Worm (Caenorhabditis elegans) whole organism, L3 larva: ENCODE data around the gene grl-8.

ENCODE experiments used
- ZK546.5 ChIP-seq: sonication (generic microtip); optimal IDR thresholded peaks from 2 replicates; lab custom pipeline; 2017; ENCODE audit warnings: missing biosample characterization, missing genetic modification characterization
- ceh-16 ChIP-seq: sonication (generic microtip); optimal IDR thresholded peaks from 2 replicates; lab custom pipeline; 2017; ENCODE audit warnings: missing biosample characterization, missing genetic modification characterization
- ceh-82 ChIP-seq: fragments of 150-350 bp; optimal IDR thresholded peaks from 2 replicates; lab custom pipeline; 2014; ENCODE audit warnings: missing biosample characterization, missing genetic modification characterization
- egl-27 ChIP-seq: sonication (generic microtip); optimal IDR thresholded peaks from 4 replicates; lab custom pipeline; 2017; ENCODE audit warnings: missing biosample characterization, missing genetic modification reagents, missing genetic modification characterization
- egl-5 ChIP-seq: fragments of 150-350 bp; optimal IDR thresholded peaks from 2 replicates; lab custom pipeline; 2017; ENCODE audit warnings: missing biosample characterization, missing genetic modification reagents, missing genetic modification characterization, inconsistent platforms
- elt-1 ChIP-seq: fragments of 150-350 bp; optimal IDR thresholded peaks from 2 replicates; lab custom pipeline; 2014; ENCODE audit warnings: missing biosample characterization, missing genetic modification characterization
- elt-3 ChIP-seq, 3 experiments: fragments of 150-350 bp in 1 of 3; sonication (generic microtip) in 2 of 3; optimal IDR thresholded peaks; 2 replicates in 2 of 3; 4 replicates in 1 of 3; lab custom pipeline; 2014 to 2017; ENCODE audit warnings: missing biosample characterization in 3 of 3, missing genetic modification characterization in 3 of 3
- eor-1 ChIP-seq, 2 experiments: fragments of 150-350 bp; optimal IDR thresholded peaks; 2 replicates each; lab custom pipeline; 2014 to 2018; ENCODE audit warnings: missing biosample characterization in 2 of 2, missing genetic modification characterization in 2 of 2
- fkh-10 ChIP-seq: sonication (generic microtip); optimal IDR thresholded peaks from 2 replicates; lab custom pipeline; 2017; ENCODE audit warnings: missing biosample characterization, missing genetic modification reagents, missing genetic modification characterization
- fos-1 ChIP-seq: fragments of 150-350 bp; optimal IDR thresholded peaks from 2 replicates; lab custom pipeline; 2014; ENCODE audit warnings: missing biosample characterization, missing genetic modification characterization
- hmg-11 ChIP-seq: sonication (generic microtip); optimal IDR thresholded peaks from 2 replicates; lab custom pipeline; 2016; ENCODE audit warnings: missing genetic modification characterization, missing compliant biosample characterization
- jun-1 ChIP-seq: fragments of 150-350 bp; optimal IDR thresholded peaks from 2 replicates; lab custom pipeline; 2014; ENCODE audit warnings: missing biosample characterization, missing genetic modification reagents, missing genetic modification characterization
- lin-15B ChIP-seq: fragments of 150-350 bp; optimal IDR thresholded peaks from 2 replicates; lab custom pipeline; 2014; ENCODE audit warnings: missing biosample characterization, missing genetic modification characterization
- lin-39 ChIP-seq: fragments of 150-350 bp; optimal IDR thresholded peaks from 2 replicates; lab custom pipeline; 2018; ENCODE audit warnings: missing biosample characterization, missing genetic modification reagents, missing genetic modification characterization
- lsy-12 ChIP-seq: sonication (generic microtip); optimal IDR thresholded peaks from 2 replicates; lab custom pipeline; 2016; ENCODE audit warnings: mild to moderate bottlenecking, missing genetic modification characterization, missing compliant biosample characterization
- mml-1 ChIP-seq: fragments of 150-350 bp; sonication (generic microtip); optimal IDR thresholded peaks from 3 replicates; lab custom pipeline; 2014; ENCODE audit warnings: missing biosample characterization, missing genetic modification characterization
- nhr-23 ChIP-seq: fragments of 150-350 bp; optimal IDR thresholded peaks from 2 replicates; lab custom pipeline; 2014; ENCODE audit warnings: missing biosample characterization, missing genetic modification reagents, missing genetic modification characterization
- nhr-237 ChIP-seq: fragments of 150-350 bp; optimal IDR thresholded peaks from 2 replicates; lab custom pipeline; 2014; ENCODE audit warnings: missing biosample characterization, missing genetic modification characterization
- nhr-25 ChIP-seq: sonication (generic microtip); optimal IDR thresholded peaks from 2 replicates; lab custom pipeline; 2017; ENCODE audit warnings: missing biosample characterization, missing genetic modification characterization
- nhr-28 ChIP-seq: fragments of 150-350 bp; optimal IDR thresholded peaks from 2 replicates; lab custom pipeline; 2014; ENCODE audit warnings: missing biosample characterization, missing genetic modification characterization
- nhr-43 ChIP-seq: sonication (generic microtip); optimal IDR thresholded peaks from 2 replicates; lab custom pipeline; 2016; ENCODE audit warnings: mild to moderate bottlenecking, missing genetic modification characterization, missing compliant biosample characterization; ENCODE audit not compliant: poor library complexity, severe bottlenecking
- nhr-67 ChIP-seq: fragments of 150-350 bp; optimal IDR thresholded peaks from 2 replicates; lab custom pipeline; 2014; ENCODE audit warnings: missing biosample characterization, missing genetic modification characterization
- nhr-77 ChIP-seq: fragments of 150-350 bp; optimal IDR thresholded peaks from 2 replicates; lab custom pipeline; 2014; ENCODE audit warnings: missing biosample characterization, missing genetic modification characterization
- sea-2 ChIP-seq: fragments of 150-350 bp; sonication (generic microtip); optimal IDR thresholded peaks from 4 replicates; lab custom pipeline; 2014; ENCODE audit warnings: missing biosample characterization, missing genetic modification reagents, missing genetic modification characterization
- snpc-4 ChIP-seq: fragments of 150-350 bp; optimal IDR thresholded peaks from 2 replicates; lab custom pipeline; 2014; ENCODE audit warnings: missing biosample characterization, missing genetic modification characterization
- tbx-2 ChIP-seq: sonication (generic microtip); optimal IDR thresholded peaks from 2 replicates; lab custom pipeline; 2016; ENCODE audit warnings: mild to moderate bottlenecking, missing genetic modification characterization, missing compliant biosample characterization
- zag-1 ChIP-seq: fragments of 150-350 bp; optimal IDR thresholded peaks from 2 replicates; lab custom pipeline; 2014; ENCODE audit warnings: missing biosample characterization, missing genetic modification characterization
- ztf-11 ChIP-seq: fragments of 150-350 bp; optimal IDR thresholded peaks from 2 replicates; lab custom pipeline; 2014; ENCODE audit warnings: missing biosample characterization, missing genetic modification characterization

The grl-8 gene

DNA sequence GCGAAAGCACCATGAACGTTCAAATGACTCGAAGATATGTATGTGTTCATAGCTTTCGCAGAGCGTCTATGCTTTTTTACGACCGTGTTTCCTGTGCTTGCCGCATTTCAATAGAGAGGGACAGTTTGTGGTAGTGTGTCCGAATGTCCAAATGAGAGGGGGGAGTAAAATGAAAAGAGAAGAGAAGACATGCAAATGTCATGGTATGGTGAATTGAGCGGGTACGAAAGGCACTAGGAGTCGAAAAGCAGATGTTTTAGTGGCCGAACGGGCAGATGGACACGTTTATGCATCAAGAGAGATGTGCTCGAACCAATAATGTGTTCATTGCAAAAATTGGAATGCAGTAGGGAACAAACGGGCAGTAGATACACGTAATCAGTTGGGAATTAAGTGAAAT lies 47.4 kb downstream of the grl-8 start:
- TF ChIP-seq ztf-11 (tag; lab: Kevin White, UChicago): no peak
- TF ChIP-seq ceh-82 (tag; lab: Kevin White, UChicago): no peak
- no peak for TF ChIP-seq egl-27 (tag; lab: Kevin White, UChicago)
- TF ChIP-seq nhr-28: no peak
- TF ChIP-seq egl-5 (tag; lab: Kevin White, UChicago): no peak
- no peak for TF ChIP-seq ZK546.5 (tag; lab: Kevin White, UChicago)
- TF ChIP-seq eor-1 (tag; optimal IDR thresholded peaks at IDR 0.05; lab: Kevin White, UChicago): no peak
- no peak for TF ChIP-seq fos-1 (tag; lab: Kevin White, UChicago)
- TF ChIP-seq jun-1: no peak
- TF ChIP-seq mml-1 (tag; lab: Kevin White, UChicago): no peak
- no peak for TF ChIP-seq nhr-23 (tag; lab: Kevin White, UChicago)

DNA sequence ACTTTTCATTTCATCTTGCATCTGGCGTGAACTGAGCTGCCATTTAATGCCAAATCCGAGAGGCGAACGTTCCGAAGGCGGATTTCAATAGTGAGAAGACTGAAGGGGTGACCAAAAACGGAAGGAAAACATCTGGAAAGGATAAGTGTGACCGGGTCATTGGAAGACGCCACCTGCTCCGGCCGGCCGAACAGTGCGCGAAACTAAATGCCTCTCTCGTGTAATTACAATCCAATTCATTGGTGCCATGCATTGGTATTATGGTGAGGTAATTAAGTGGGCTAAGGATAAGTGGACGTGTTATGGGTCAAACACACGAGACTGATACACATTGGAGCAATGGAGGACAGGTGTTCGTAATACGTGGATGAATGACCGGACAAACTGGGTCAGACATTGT lies 48.4 kb downstream of the grl-8 start:
- TF ChIP-seq elt-3 (tag; optimal IDR thresholded peaks at IDR 0.05; lab: Kevin White, UChicago) (no peak), nhr-67 (tag; lab: Kevin White, UChicago) (no peak), ztf-11 (tag; lab: Kevin White, UChicago) (no peak), sea-2 (GFP tag; lab: Kevin White, UChicago) (no peak), snpc-4 (tag; lab: Kevin White, UChicago) (no peak), zag-1 (tag; lab: Kevin White, UChicago) (no peak), lin-39 (no peak), fkh-10 (GFP tag; lab: Kevin White, UChicago) (no peak), lsy-12 (no peak)

DNA sequence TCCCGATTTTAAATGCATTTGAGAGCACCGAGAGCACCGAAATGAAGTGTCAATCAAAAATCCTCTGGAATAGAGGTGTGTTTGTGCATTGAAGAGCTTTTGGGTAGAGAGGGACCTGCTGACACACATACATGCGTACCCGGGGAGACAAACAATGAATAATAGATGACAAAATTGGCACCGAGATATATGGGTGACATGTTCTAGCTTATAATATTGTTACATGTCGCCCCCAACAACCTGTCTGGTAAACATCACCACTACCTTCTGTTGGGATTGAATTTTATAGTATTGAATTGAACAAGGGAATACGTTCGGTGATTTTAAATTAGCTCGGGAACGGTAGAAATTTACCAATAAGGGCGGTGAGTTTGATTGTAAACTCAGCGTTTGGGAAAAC lies 49.2 kb downstream of the grl-8 start:
- TF ChIP-seq lin-39: peak; percentile 36
- no peak for TF ChIP-seq ceh-16

DNA sequence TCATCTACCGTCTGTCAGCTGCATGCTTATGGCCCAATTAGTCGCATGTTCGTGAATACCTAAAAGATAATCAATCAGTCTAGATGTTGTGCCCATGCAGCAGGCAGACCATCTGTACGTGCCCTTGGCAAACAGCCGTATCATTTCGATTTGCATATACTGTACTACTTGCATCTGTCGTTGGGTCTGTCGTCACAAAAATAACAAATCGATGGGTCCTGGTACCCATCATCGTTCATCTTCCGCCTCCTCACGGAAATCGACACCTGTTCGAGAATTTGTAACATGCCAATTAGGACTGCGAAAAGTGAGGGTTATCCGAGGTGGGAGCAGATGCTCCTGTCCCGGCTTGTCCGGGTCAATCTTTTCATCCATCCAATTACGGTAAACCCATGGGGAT lies 49.6 kb downstream of the grl-8 start:
- no peak for TF ChIP-seq elt-1 (tag; lab: Kevin White, UChicago)
- no peak for TF ChIP-seq lin-15B (tag; lab: Kevin White, UChicago)
- no peak for TF ChIP-seq nhr-25 (tag; lab: Kevin White, UChicago)
- no peak for TF ChIP-seq nhr-77 (tag; lab: Kevin White, UChicago)
- TF ChIP-seq tbx-2 (tag; lab: Kevin White, UChicago): no peak
- TF ChIP-seq mml-1 (tag; lab: Kevin White, UChicago): no peak
- no peak for TF ChIP-seq egl-5 (tag; lab: Kevin White, UChicago)
- no peak for TF ChIP-seq elt-3 (tag; optimal IDR thresholded peaks at IDR 0.05; lab: Kevin White, UChicago)
- TF ChIP-seq nhr-28: no peak
- TF ChIP-seq ztf-11 (tag; lab: Kevin White, UChicago): no peak
- TF ChIP-seq ceh-16: no peak
- no peak for TF ChIP-seq nhr-43
- no peak for TF ChIP-seq nhr-67 (tag; lab: Kevin White, UChicago)
- TF ChIP-seq egl-27 (tag; lab: Kevin White, UChicago): no peak
- no peak for TF ChIP-seq nhr-237 (tag; lab: Kevin White, UChicago)
- no peak for TF ChIP-seq fkh-10 (GFP tag; lab: Kevin White, UChicago)
- no peak for TF ChIP-seq hmg-11
